Worm (Caenorhabditis elegans) whole organism, L2 larva: ENCODE measurements around the gene Y6G8.15.

Experiments used
- R02D3.7 ChIP-seq: fragments of 150-350 bp; optimal IDR thresholded peaks from 2 replicates; lab custom pipeline; 2014; ENCODE audit warnings: missing biosample characterization, missing genetic modification characterization
- aly-2 ChIP-seq: fragments of 150-350 bp; optimal IDR thresholded peaks from 2 replicates; lab custom pipeline; 2014; ENCODE audit warnings: missing biosample characterization, missing genetic modification characterization
- ama-1 ChIP-seq: fragments of 150-350 bp; optimal IDR thresholded peaks from 2 replicates; lab custom pipeline; 2018; ENCODE audit warnings: inconsistent platforms
- ceh-82 ChIP-seq: fragments of 150-350 bp; optimal IDR thresholded peaks from 2 replicates; lab custom pipeline; 2014; ENCODE audit warnings: missing biosample characterization, missing genetic modification characterization
- elt-3 ChIP-seq: sonication (generic microtip); optimal IDR thresholded peaks from 2 replicates; lab custom pipeline; 2017; ENCODE audit warnings: missing biosample characterization, missing genetic modification characterization
- nhr-129 ChIP-seq: fragments of 150-350 bp; optimal IDR thresholded peaks from 2 replicates; lab custom pipeline; 2014; ENCODE audit warnings: missing biosample characterization, missing genetic modification characterization
- snpc-4 ChIP-seq: fragments of 150-350 bp; optimal IDR thresholded peaks from 2 replicates; lab custom pipeline; 2014; ENCODE audit warnings: missing biosample characterization, missing genetic modification characterization
- unc-55 ChIP-seq: fragments of 150-350 bp; sonication (generic microtip); optimal IDR thresholded peaks from 3 replicates; lab custom pipeline; 2014; ENCODE audit warnings: missing biosample characterization, missing genetic modification reagents, missing genetic modification characterization

DNA sequence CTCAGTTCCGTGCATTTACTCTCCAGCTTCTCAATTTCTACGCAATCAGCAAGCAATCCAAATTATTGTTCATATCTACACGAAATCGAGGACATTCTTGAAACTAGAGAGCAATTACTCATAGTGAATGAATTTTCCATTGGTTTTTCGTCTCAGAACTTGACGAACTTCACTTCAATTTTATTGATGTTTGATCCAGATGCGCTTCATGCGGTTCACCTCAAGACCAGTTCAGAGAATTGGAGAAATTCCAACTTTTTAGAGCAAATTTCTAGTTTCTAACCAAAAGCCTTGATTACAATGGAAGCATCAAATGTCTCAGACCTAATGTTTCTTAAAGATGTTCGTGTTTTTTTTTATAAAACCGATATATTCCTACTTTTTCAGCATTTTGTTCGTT is 9.9 kb upstream of the Y6G8.15 start, which contains the start of gene Y6G8.8:
- no peak for TF ChIP-seq aly-2 (tag; lab: Kevin White, UChicago)
- no peak for TF ChIP-seq elt-3 (tag; lab: Kevin White, UChicago)
- no peak for TF ChIP-seq ceh-82 (tag; lab: Kevin White, UChicago)
- TF ChIP-seq nhr-129 (tag; lab: Kevin White, UChicago): no peak
- TF ChIP-seq R02D3.7 (tag; lab: Kevin White, UChicago): no peak
- no peak for TF ChIP-seq unc-55 (GFP tag; lab: Kevin White, UChicago)
- TF ChIP-seq ama-1 (lab: Kevin White, UChicago): no peak
- TF ChIP-seq snpc-4 (tag; lab: Kevin White, UChicago): no peak
